Fruit fly (Drosophila melanogaster): Measurements from ENCODE around the gene Ref2.
A peak's percentile ranks its signal among the peaks of the same experiment; 100 is the strongest.

- no peak for TF ChIP-seq usp (GFP tag; optimal IDR thresholded peaks at IDR 0.05)
- TF ChIP-seq pan (optimal IDR thresholded peaks at IDR 0.05): no peak
- TF ChIP-seq psq (optimal IDR thresholded peaks at IDR 0.05): no peak
- TF ChIP-seq Dll (optimal IDR thresholded peaks at IDR 0.05): peak; percentile 71
- TF ChIP-seq EcR (GFP tag; optimal IDR thresholded peaks at IDR 0.05): no peak
These were observed 59.3 kb downstream of the Ref2 start for dm6 chr2L:12586858-12587257.

Measured in whole organism.